Worm (Caenorhabditis elegans) whole organism, young adult: ENCODE measurements around the gene syx-6.

Experiments used
- B0261.1 ChIP-seq: sonication (generic microtip); optimal IDR thresholded peaks from 2 replicates; lab custom pipeline; 2016; ENCODE audit warnings: mild to moderate bottlenecking, missing genetic modification characterization, moderate library complexity, missing compliant biosample characterization
- B0336.3 ChIP-seq: fragments of 200-800 bp; sonication (Bioruptor generic); IDR thresholded peaks from 2 replicates; pipeline ENCODE4 v1.3.6; 2022; ENCODE audit warnings: missing genetic modification characterization, missing compliant biosample characterization
- C06A6.2 ChIP-seq: fragments of 200-800 bp; sonication (Bioruptor generic); conservative IDR thresholded peaks from 2 replicates; pipeline ENCODE4 v1.3.6; 2022; ENCODE audit warnings: missing genetic modification characterization, missing compliant biosample characterization
- D2030.7 ChIP-seq: fragments of 200-800 bp; sonication (Bioruptor generic); IDR thresholded peaks from 2 replicates; pipeline ENCODE4 v1.3.6; 2022; ENCODE audit warnings: missing genetic modification reagents, missing genetic modification characterization, missing compliant biosample characterization
- F22D6.2 ChIP-seq: sonication (generic microtip); optimal IDR thresholded peaks from 2 replicates; lab custom pipeline; 2016; ENCODE audit warnings: mild to moderate bottlenecking, missing genetic modification characterization, missing compliant biosample characterization
- F37B4.10 ChIP-seq: fragments of 200-800 bp; sonication (Bioruptor generic); IDR thresholded peaks from 2 replicates; pipeline ENCODE4 v1.3.6; 2022; ENCODE audit warnings: missing genetic modification characterization, missing compliant biosample characterization
- F49E8.2 ChIP-seq: sonication (generic microtip); optimal IDR thresholded peaks from 3 replicates; lab custom pipeline; 2017; ENCODE audit warnings: missing genetic modification characterization, mild to moderate bottlenecking, missing compliant biosample characterization, antibody characterized with exemption, moderate library complexity; ENCODE audit not compliant: insufficient read depth
- F55B11.4 ChIP-seq: sonication (generic microtip); optimal IDR thresholded peaks from 2 replicates; lab custom pipeline; 2016; ENCODE audit warnings: missing compliant biosample characterization, missing genetic modification characterization, borderline replicate concordance; ENCODE audit not compliant: insufficient read depth
- F57C9.4 ChIP-seq: sonication (generic microtip); optimal IDR thresholded peaks from 2 replicates; lab custom pipeline; 2017; ENCODE audit warnings: mild to moderate bottlenecking, missing genetic modification characterization, missing compliant biosample characterization
- K12H6.12 ChIP-seq: fragments of 200-800 bp; sonication (Bioruptor generic); optimal IDR thresholded peaks from 2 replicates; lab custom pipeline; 2018; ENCODE audit warnings: mild to moderate bottlenecking, missing genetic modification characterization, missing compliant biosample characterization
- Y95B8A.8 ChIP-seq: fragments of 200-800 bp; sonication (Bioruptor generic); IDR thresholded peaks from 2 replicates; pipeline ENCODE4 v1.3.6; 2022; ENCODE audit warnings: missing genetic modification reagents, missing genetic modification characterization, missing compliant biosample characterization
- cebp-1 ChIP-seq, 2 experiments: fragments of 200-800 bp in 1 of 2; sonication (Bioruptor generic) in 1 of 2; sonication (generic microtip) in 1 of 2; IDR thresholded peaks in 1 of 2; optimal IDR thresholded peaks in 1 of 2; 2 replicates each; pipeline versions ENCODE4 v1.3.6 to Lab custom; 2017 to 2022; ENCODE audit warnings: missing compliant biosample characterization in 2 of 2, missing genetic modification characterization in 2 of 2, mild to moderate bottlenecking in 1 of 2, missing genetic modification reagents in 1 of 2, moderate library complexity in 1 of 2
- ceh-27 ChIP-seq: fragments of 200-800 bp; sonication (Bioruptor generic); optimal IDR thresholded peaks from 2 replicates; lab custom pipeline; 2018; ENCODE audit warnings: mild to moderate bottlenecking, missing genetic modification characterization, moderate library complexity, missing compliant biosample characterization
- ceh-40 ChIP-seq: fragments of 200-800 bp; sonication (Bioruptor generic); IDR thresholded peaks from 2 replicates; pipeline ENCODE4 v1.3.6; 2022; ENCODE audit warnings: missing genetic modification characterization, missing compliant biosample characterization
- ceh-91 ChIP-seq: fragments of 200-800 bp; sonication (Bioruptor generic); IDR thresholded peaks from 2 replicates; pipeline ENCODE4 v1.3.6; 2022; ENCODE audit warnings: missing genetic modification reagents, missing genetic modification characterization, missing compliant biosample characterization
- die-1 ChIP-seq: sonication (generic microtip); optimal IDR thresholded peaks from 2 replicates; lab custom pipeline; 2016; ENCODE audit warnings: missing genotype, mild to moderate bottlenecking, missing genetic modification characterization, missing compliant biosample characterization
- egl-18 ChIP-seq: fragments of 200-800 bp; sonication (Bioruptor generic); IDR thresholded peaks from 2 replicates; pipeline ENCODE4 v1.3.6; 2022; ENCODE audit warnings: missing genetic modification reagents, missing genetic modification characterization, missing compliant biosample characterization
- egrh-3 ChIP-seq: fragments of 200-800 bp; sonication (Bioruptor generic); IDR thresholded peaks from 2 replicates; pipeline ENCODE4 v1.3.6; 2022; ENCODE audit warnings: missing genetic modification reagents, missing genetic modification characterization, missing compliant biosample characterization
- hlh-12 ChIP-seq: sonication (generic microtip); optimal IDR thresholded peaks from 2 replicates; lab custom pipeline; 2016; ENCODE audit warnings: missing genetic modification characterization, missing compliant biosample characterization
- hlh-26 ChIP-seq: fragments of 200-800 bp; sonication (Bioruptor generic); conservative IDR thresholded peaks from 2 replicates; pipeline ENCODE4 v1.3.6; 2022; ENCODE audit warnings: missing genetic modification reagents, missing genetic modification characterization, missing compliant biosample characterization
- let-607 ChIP-seq, 2 experiments: fragments of 200-800 bp in 1 of 2; sonication (Bioruptor generic) in 1 of 2; sonication (generic microtip) in 1 of 2; optimal IDR thresholded peaks; 2 replicates each; lab custom pipeline; 2016 to 2018; ENCODE audit warnings: mild to moderate bottlenecking in 2 of 2, missing compliant biosample characterization in 2 of 2, missing genetic modification characterization in 2 of 2, moderate library complexity in 2 of 2, missing genotype in 1 of 2
- lin-35 ChIP-seq, 3 experiments: fragments of 150-350 bp in 2 of 3; sonication (generic microtip) in 1 of 3; optimal IDR thresholded peaks; 2 replicates each; lab custom pipeline; 2014 to 2018; ENCODE audit warnings: missing biosample characterization in 3 of 3, missing genetic modification characterization in 3 of 3, missing genetic modification reagents in 3 of 3
- lin-54 ChIP-seq: fragments of 200-800 bp; sonication (Bioruptor generic); optimal IDR thresholded peaks from 2 replicates; lab custom pipeline; 2018; ENCODE audit warnings: mild to moderate bottlenecking, missing genetic modification characterization, missing compliant biosample characterization
- lir-1 ChIP-seq: fragments of 200-800 bp; sonication (Bioruptor generic); conservative IDR thresholded peaks from 2 replicates; pipeline ENCODE4 v1.3.6; 2022; ENCODE audit warnings: missing genetic modification reagents, missing genetic modification characterization, missing compliant biosample characterization
- lsy-27 ChIP-seq: sonication (generic microtip); optimal IDR thresholded peaks from 2 replicates; lab custom pipeline; 2017; ENCODE audit warnings: missing genetic modification characterization, mild to moderate bottlenecking, missing compliant biosample characterization, antibody characterized with exemption, missing genotype, borderline replicate concordance; ENCODE audit not compliant: insufficient read depth
- madf-10 ChIP-seq: sonication (generic microtip); optimal IDR thresholded peaks from 2 replicates; lab custom pipeline; 2016; ENCODE audit warnings: mild to moderate bottlenecking, missing genetic modification characterization, missing compliant biosample characterization
- nfya-1 ChIP-seq: sonication (generic microtip); optimal IDR thresholded peaks from 2 replicates; lab custom pipeline; 2017; ENCODE audit warnings: antibody characterized with exemption, missing compliant biosample characterization, missing genetic modification characterization, borderline replicate concordance; ENCODE audit not compliant: insufficient read depth
- nfya-2 ChIP-seq: fragments of 200-800 bp; sonication (Bioruptor generic); IDR thresholded peaks from 2 replicates; pipeline ENCODE4 v1.3.6; 2022; ENCODE audit warnings: missing genetic modification reagents, missing genetic modification characterization, missing compliant biosample characterization
- nhr-179 ChIP-seq: sonication (generic microtip); optimal IDR thresholded peaks from 2 replicates; lab custom pipeline; 2016; ENCODE audit warnings: mild to moderate bottlenecking, missing genetic modification characterization, missing compliant biosample characterization
- nhr-80 ChIP-seq: sonication (generic microtip); optimal IDR thresholded peaks from 2 replicates; lab custom pipeline; 2016; ENCODE audit warnings: missing genetic modification characterization, missing compliant biosample characterization
- pbrm-1 ChIP-seq: fragments of 200-800 bp; sonication (Bioruptor generic); IDR thresholded peaks from 2 replicates; pipeline ENCODE4 v1.3.6; 2022; ENCODE audit warnings: missing genetic modification reagents, missing genetic modification characterization, missing compliant biosample characterization
- rec-8 ChIP-seq, 2 experiments: sonication (generic microtip); optimal IDR thresholded peaks; 2 replicates each; lab custom pipeline; 2016; ENCODE audit warnings: mild to moderate bottlenecking in 2 of 2, missing genetic modification characterization in 2 of 2, missing genetic modification reagents in 2 of 2, missing genotype in 2 of 2, missing biosample characterization in 1 of 2, missing compliant biosample characterization in 1 of 2, moderate library complexity in 1 of 2
- repo-1 ChIP-seq: sonication (generic microtip); optimal IDR thresholded peaks from 2 replicates; lab custom pipeline; 2017; ENCODE audit warnings: mild to moderate bottlenecking, missing genetic modification characterization, missing compliant biosample characterization
- sdz-38 ChIP-seq: sonication (generic microtip); optimal IDR thresholded peaks from 2 replicates; lab custom pipeline; 2016; ENCODE audit warnings: missing genotype, missing genetic modification characterization, missing compliant biosample characterization
- sea-2 ChIP-seq: fragments of 200-800 bp; sonication (Bioruptor generic); IDR thresholded peaks from 2 replicates; pipeline ENCODE4 v1.3.6; 2022; ENCODE audit warnings: missing genetic modification characterization, missing compliant biosample characterization
- somi-1 ChIP-seq: fragments of 200-800 bp; sonication (Bioruptor generic); optimal IDR thresholded peaks from 2 replicates; lab custom pipeline; 2018; ENCODE audit warnings: mild to moderate bottlenecking, missing genetic modification characterization, missing compliant biosample characterization
- ztf-18 ChIP-seq: sonication (generic microtip); optimal IDR thresholded peaks from 2 replicates; lab custom pipeline; 2016; ENCODE audit warnings: missing genotype, mild to moderate bottlenecking, missing genetic modification characterization, missing compliant biosample characterization

syx-6 gene

ce11 chrX:3127626-3128142 lies 36.6 kb upstream of the syx-6 start (continued):
- TF ChIP-seq nfya-2 (GFP tag; lab: Robert Waterston, UW) (no peak), lir-1 (peak; percentile 99), somi-1 (peak; percentile 68), ztf-18 (tag; lab: Kevin White, UChicago) (peak; percentile 63), madf-10 (tag; lab: Kevin White, UChicago) (peak; percentile 85), Y95B8A.8 (GFP tag; lab: Robert Waterston, UW) (0 out of 2 replicates have a peak, but pooled peaks have one; percentile 22), ceh-91 (GFP tag; lab: Robert Waterston, UW) (no peak), F22D6.2 (peak; percentile 29), B0336.3 (GFP tag; lab: Robert Waterston, UW) (peak; percentile 93), let-607 (tag; optimal IDR thresholded peaks at IDR 0.05; lab: Kevin White, UChicago) (peak; percentile 72 to 75), die-1 (tag; lab: Kevin White, UChicago) (peak; percentile 54), rec-8 (tag; optimal IDR thresholded peaks at IDR 0.05; lab: Kevin White, UChicago) (no peak)
- TF ChIP-seq, all 124 proteins: peak for 61

ce11 chrX:3135186-3135585 lies 29.1 kb upstream of the syx-6 start, which contains the start of gene K10B3.1:
K10B3.1 (plus strand) TSS chrX:3135486.
- TF ChIP-seq K12H6.12 (no peak), D2030.7 (GFP tag; lab: Robert Waterston, UW) (no peak), ztf-18 (tag; lab: Kevin White, UChicago) (no peak), sdz-38 (tag; lab: Kevin White, UChicago) (no peak)

- TF ChIP-seq nhr-179 (no peak), B0261.1 (tag; lab: Kevin White, UChicago) (no peak), F57C9.4 (tag; lab: Kevin White, UChicago) (no peak), lin-54 (no peak), ceh-40 (GFP tag; lab: Robert Waterston, UW) (no peak), lsy-27 (no peak), sea-2 (GFP tag; lab: Robert Waterston, UW) (no peak), F37B4.10 (GFP tag; lab: Robert Waterston, UW) (no peak), cebp-1 (GFP tag; IDR thresholded peaks at IDR 0.05; lab: Robert Waterston, UW) (no peak), cebp-1 (tag; optimal IDR thresholded peaks at IDR 0.05; lab: Kevin White, UChicago) (no peak), hlh-12 (no peak), nfya-1 (no peak), rec-8 (tag; optimal IDR thresholded peaks at IDR 0.05; lab: Kevin White, UChicago) (no peak), pbrm-1 (no peak), repo-1 (no peak)
- TF ChIP-seq, all 124 proteins: peak for 0
Measured at ce11 chrX:3139516-3140301, 24.6 kb upstream of the syx-6 start.

- TF ChIP-seq Y95B8A.8 (GFP tag; lab: Robert Waterston, UW) (no peak), hlh-26 (GFP tag; lab: Robert Waterston, UW) (no peak), nhr-80 (tag; lab: Kevin White, UChicago) (peak; percentile 9)
Measured at ce11 chrX:3141704-3142103, 22.6 kb upstream of the syx-6 start.

ce11 chrX:3145265-3145664 lies 19.1 kb upstream of the syx-6 start, which contains the start of gene C15C7.4:
C15C7.4 (plus strand) TSS chrX:3145565.
- TF ChIP-seq nhr-179 (no peak), lin-35 (GFP tag; optimal IDR thresholded peaks at IDR 0.05; lab: Kevin White, UChicago) (no peak), egl-18 (GFP tag; lab: Robert Waterston, UW) (no peak), ceh-27 (GFP tag; lab: Kevin White, UChicago) (no peak), C06A6.2 (GFP tag; lab: Robert Waterston, UW) (no peak), cebp-1 (GFP tag; IDR thresholded peaks at IDR 0.05; lab: Robert Waterston, UW) (no peak), cebp-1 (tag; optimal IDR thresholded peaks at IDR 0.05; lab: Kevin White, UChicago) (no peak), F55B11.4 (tag; lab: Kevin White, UChicago) (no peak), F49E8.2 (tag; lab: Kevin White, UChicago) (no peak), egrh-3 (no peak)
